Fruit fly (Drosophila melanogaster) whole organism: ENCODE measurements around the gene CG31174.

Experiments used
- CG8478 ChIP-seq: fragments of >200 bp; optimal IDR thresholded peaks from 2 replicates; lab custom pipeline; 2018; ENCODE audit warnings: inconsistent platforms
- Dll ChIP-seq: fragments of >200 bp; optimal IDR thresholded peaks from 2 replicates; lab custom pipeline; 2017
- EcR ChIP-seq, 2 experiments: fragments of >200 bp; optimal IDR thresholded peaks; 2 replicates each; lab custom pipeline; 2017; ENCODE audit warnings: missing biosample characterization in 2 of 2, missing genetic modification characterization in 2 of 2, missing genetic modification reagents in 2 of 2
- pan ChIP-seq: fragments of >200 bp; optimal IDR thresholded peaks from 2 replicates; lab custom pipeline; 2017
- psq ChIP-seq: fragments of >200 bp; optimal IDR thresholded peaks from 2 replicates; lab custom pipeline; 2017
- usp ChIP-seq: fragments of >200 bp; optimal IDR thresholded peaks from 2 replicates; lab custom pipeline; 2017; ENCODE audit warnings: missing biosample characterization, missing genetic modification characterization, mixed read lengths

DNA sequence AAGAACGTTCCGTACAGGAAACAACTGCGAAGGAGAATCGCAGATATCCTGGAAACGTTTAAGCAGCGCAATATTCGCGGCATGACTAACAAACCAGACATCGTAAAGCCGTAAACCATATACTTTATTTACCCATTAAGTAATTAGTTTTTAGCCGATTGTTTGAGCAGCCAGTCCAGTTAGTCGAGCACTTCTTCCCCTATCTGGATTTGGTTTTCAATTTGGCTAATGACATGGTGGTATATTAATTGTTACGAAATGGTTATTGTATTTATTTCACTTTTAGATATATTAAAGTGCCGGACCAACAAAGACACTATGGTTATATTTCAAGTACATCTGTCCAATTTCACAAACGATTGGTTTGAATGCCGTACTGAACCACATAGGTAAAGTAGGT lies 25.6 kb downstream of the CG31174 start, which contains the start of gene Gr93b:
- no peak for TF ChIP-seq psq
- no peak for TF ChIP-seq EcR (GFP tag; optimal IDR thresholded peaks at IDR 0.05; lab: Kevin White, UChicago)
- TF ChIP-seq pan (lab: Kevin White, UChicago): no peak
- TF ChIP-seq Dll (lab: Kevin White, UChicago): no peak
- no peak for TF ChIP-seq usp (GFP tag; lab: Kevin White, UChicago)
- no peak for TF ChIP-seq CG8478
